Worm (Caenorhabditis elegans) whole organism, early embryonic: ENCODE data around the gene clec-164.

ENCODE experiments used
- B0310.2 ChIP-seq: sonication (generic microtip); optimal IDR thresholded peaks from 2 replicates; lab custom pipeline; 2016; ENCODE audit warnings: mild to moderate bottlenecking, missing genetic modification characterization, missing compliant biosample characterization
- ama-1 ChIP-seq: fragments of 150-350 bp; optimal IDR thresholded peaks from 2 replicates; lab custom pipeline; 2014
- ceh-36 ChIP-seq: sonication (generic microtip); optimal IDR thresholded peaks from 2 replicates; lab custom pipeline; 2016; ENCODE audit warnings: missing genetic modification characterization, inconsistent platforms, missing compliant biosample characterization
- flt-1 ChIP-seq: fragments of 200-800 bp; sonication (Bioruptor generic); IDR thresholded peaks from 2 replicates; pipeline ENCODE4 v1.3.6; 2022; ENCODE audit warnings: missing genetic modification characterization, missing compliant biosample characterization
- hmbx-1 ChIP-seq: sonication (generic microtip); optimal IDR thresholded peaks from 2 replicates; lab custom pipeline; 2016; ENCODE audit warnings: mild to moderate bottlenecking, missing genetic modification characterization, missing compliant biosample characterization
- hmg-4 ChIP-seq: fragments of 200-800 bp; sonication (Bioruptor generic); optimal IDR thresholded peaks from 2 replicates; lab custom pipeline; 2018; ENCODE audit warnings: mild to moderate bottlenecking, missing genetic modification characterization, missing compliant biosample characterization
- hnd-1 ChIP-seq: sonication (generic microtip); optimal IDR thresholded peaks from 2 replicates; lab custom pipeline; 2016; ENCODE audit warnings: missing genetic modification characterization, missing compliant biosample characterization
- tbx-11 ChIP-seq: fragments of 200-800 bp; sonication (Bioruptor generic); IDR thresholded peaks from 2 replicates; pipeline ENCODE4 v1.3.6; 2022; ENCODE audit warnings: missing genetic modification characterization, missing compliant biosample characterization

DNA sequence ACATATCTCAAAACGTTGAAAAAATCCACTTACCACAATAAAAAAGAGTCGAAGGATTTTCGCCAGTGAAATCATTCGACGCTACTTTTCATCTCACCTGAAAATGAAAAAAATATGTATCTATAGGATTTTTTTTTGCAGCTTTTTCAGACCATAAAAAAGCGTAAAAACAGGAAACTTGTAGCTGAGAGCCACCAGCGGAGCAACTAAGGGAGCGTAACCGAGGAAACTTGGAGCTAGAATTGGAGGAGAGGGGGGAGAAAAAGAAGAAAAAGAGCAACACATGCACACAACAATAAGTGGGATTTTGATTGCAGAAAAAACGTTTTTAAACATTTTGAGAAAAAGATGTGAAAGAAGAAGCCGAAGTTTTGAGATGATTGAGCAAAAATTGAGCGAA, 8.8 kb upstream of the clec-164 start, which contains the start of gene cutl-26:
- no peak for TF ChIP-seq ama-1 (lab: Kevin White, UChicago)
- no peak for TF ChIP-seq ceh-36 (tag; lab: Kevin White, UChicago)
- no peak for TF ChIP-seq hnd-1 (tag; lab: Kevin White, UChicago)
- TF ChIP-seq tbx-11, result no peak
- no peak for TF ChIP-seq hmbx-1 (tag; lab: Kevin White, UChicago)
- TF ChIP-seq flt-1 (GFP tag; lab: Robert Waterston, UW), result no peak
- TF ChIP-seq B0310.2 (tag; lab: Kevin White, UChicago), result no peak
- no peak for TF ChIP-seq hmg-4 (GFP tag; lab: Kevin White, UChicago)
